Worm (Caenorhabditis elegans) whole organism, L4/young adult: Measurements from ENCODE around the gene W02B12.1.

Experiments
- W03F9.2 ChIP-seq: fragments of 150-350 bp; optimal IDR thresholded peaks from 2 replicates; lab custom pipeline; 2014; ENCODE audit warnings: missing biosample characterization, missing genetic modification characterization
- dao-5 ChIP-seq: sonication (generic microtip); optimal IDR thresholded peaks from 2 replicates; lab custom pipeline; 2016; ENCODE audit warnings: missing genotype, missing genetic modification characterization, moderate library complexity, missing compliant biosample characterization
- him-1 ChIP-seq: sonication (generic microtip); optimal IDR thresholded peaks from 2 replicates; lab custom pipeline; 2016; ENCODE audit warnings: missing genotype, missing genetic modification reagents, missing genetic modification characterization, missing compliant biosample characterization

The W02B12.1 gene

DNA sequence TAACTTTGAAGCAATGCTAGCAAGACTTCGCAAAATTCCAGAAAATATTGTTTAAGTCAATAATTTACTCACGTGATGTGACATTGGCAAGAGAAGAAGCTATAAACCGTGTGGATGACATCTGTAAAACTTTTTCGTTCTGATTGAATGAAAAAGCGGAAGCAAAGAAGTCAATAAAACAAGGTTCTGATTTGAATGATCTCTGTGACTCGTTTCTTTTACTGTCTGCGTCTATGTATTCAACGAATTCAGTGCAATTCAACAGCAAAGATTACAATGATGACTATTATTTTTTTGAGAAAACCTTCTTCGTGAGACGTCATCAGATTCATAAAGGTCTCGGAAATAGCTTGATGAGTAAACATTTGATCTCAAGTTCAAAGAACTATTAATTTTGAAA is 44.0 kb downstream of the W02B12.1 start, which contains the start of gene hacl-1:
TSS of gene hacl-1 (minus strand) at position 121 of the 400 bp plus-strand sequence.
- TF ChIP-seq him-1 (tag; lab: Kevin White, UChicago) (no peak), W03F9.2 (tag; lab: Kevin White, UChicago) (no peak), dao-5 (tag; lab: Kevin White, UChicago) (no peak)

DNA sequence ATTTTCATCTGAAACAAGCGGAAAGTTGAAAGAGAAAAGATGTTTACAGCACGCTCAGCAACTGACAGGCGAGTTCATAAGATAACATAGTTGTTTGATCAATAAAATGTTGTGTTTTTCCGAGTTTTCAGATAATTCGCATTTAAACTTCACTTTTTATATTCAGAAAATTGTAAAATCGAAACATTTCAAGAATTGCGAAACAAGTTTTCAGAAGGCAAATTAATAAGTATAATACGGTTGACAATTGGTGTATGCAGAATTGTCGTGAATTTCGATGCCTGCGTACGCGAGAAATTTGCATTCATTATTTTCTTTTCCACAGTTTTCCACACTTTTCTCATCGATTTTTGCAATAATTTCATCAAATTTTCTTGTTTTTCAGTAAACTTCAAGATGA is 46.5 kb downstream of the W02B12.1 start, which contains the start of the genes ooc-3 and B0334.4:
TSS of gene ooc-3 (minus strand) at position 15 of the 400 bp plus-strand sequence.
TSS of gene B0334.4 (plus strand) at position 386 of the 400 bp plus-strand sequence.
- TF ChIP-seq him-1 (tag; lab: Kevin White, UChicago) (no peak), W03F9.2 (tag; lab: Kevin White, UChicago) (no peak), dao-5 (tag; lab: Kevin White, UChicago) (no peak)

DNA sequence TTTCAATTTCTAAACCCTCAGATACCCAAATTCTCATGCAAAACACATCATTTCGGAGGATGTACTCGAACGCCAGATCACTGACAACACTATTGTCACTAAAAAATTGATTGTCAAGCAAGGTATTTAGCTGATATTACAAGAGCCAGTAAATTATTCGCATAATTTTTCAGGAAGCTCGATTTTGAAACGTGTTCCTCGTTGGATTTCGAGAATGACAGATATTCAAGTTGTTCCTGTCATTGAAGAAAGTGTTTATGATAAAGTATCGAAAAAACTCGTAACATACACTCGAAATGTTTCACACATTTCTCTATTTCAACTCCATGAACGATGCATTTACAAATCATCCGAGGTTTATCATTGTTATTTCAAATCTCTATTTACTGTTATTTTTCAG is 47.0 kb downstream of the W02B12.1 start:
- TF ChIP-seq dao-5 (tag; lab: Kevin White, UChicago) (no peak), him-1 (tag; lab: Kevin White, UChicago) (no peak), W03F9.2 (tag; lab: Kevin White, UChicago) (no peak)

DNA sequence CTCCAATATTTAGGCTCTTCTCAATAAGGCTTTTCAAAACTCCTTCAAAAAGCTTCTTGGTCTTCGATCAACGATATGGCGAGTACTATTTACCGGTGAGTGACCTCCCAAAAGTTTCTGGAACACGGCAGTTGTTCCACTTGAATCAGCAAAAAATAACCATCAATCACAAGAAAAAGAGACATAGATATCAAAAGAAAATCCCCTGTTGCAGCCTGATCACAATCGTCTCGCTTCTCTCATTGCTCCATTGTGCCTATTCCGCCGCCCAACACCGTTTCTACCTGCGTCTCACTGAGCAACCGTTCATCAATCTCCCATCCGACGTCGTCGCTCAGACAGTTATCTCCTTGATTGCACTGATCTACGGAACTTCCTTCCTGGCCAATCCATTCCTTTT is 47.9 kb downstream of the W02B12.1 start, which contains the start of gene emc-5:
TSS of gene emc-5 (plus strand) at position 14 of the 400 bp plus-strand sequence.
- TF ChIP-seq him-1 (tag; lab: Kevin White, UChicago), result no peak
- TF ChIP-seq dao-5 (tag; lab: Kevin White, UChicago), result no peak
- TF ChIP-seq W03F9.2 (tag; lab: Kevin White, UChicago), result no peak

DNA sequence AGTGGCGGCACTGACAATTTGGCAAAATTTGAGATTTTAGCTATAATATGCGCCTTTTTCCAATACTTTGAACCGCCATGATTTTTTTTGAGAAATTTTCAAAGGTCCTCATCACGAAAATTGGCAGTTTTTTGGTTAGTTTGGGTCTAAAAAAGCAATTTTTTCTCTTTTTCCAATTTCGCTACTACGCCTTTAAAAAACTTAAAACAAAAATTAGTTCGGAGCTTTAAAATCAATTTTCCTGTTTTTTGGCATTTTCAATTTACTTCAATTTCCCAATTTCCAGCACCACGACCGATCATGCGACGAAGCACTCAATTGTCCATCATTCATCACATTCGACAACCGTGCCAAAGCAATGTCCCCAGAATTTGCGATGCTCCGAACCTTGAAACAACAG is 48.5 kb downstream of the W02B12.1 start, which contains the start of gene B0334.5:
TSS of gene B0334.5 (plus strand) at position 301 of the 400 bp plus-strand sequence.
- no peak for TF ChIP-seq him-1 (tag; lab: Kevin White, UChicago)

DNA sequence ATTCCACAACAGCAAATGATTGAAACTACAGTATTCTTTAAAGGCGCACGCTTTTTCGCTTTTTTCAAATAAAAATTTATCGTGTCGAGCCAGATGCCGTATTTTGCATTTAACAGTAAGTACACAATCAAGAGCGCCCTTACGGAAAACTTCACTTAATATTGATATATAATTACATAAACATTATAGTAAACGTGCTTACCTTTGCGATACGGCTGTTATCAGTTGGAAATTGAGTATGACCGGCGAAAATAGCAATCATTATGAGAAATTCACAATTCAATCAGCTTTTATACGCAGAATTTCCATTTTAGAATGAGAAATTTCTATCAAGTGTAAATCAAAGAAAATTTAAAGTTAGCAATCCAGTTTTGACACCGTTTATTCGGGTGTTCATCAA is 51.4 kb downstream of the W02B12.1 start, which contains the start of gene B0334.20:
TSS of gene B0334.20 (minus strand) at position 262 of the 400 bp plus-strand sequence.
- TF ChIP-seq dao-5 (tag; lab: Kevin White, UChicago) (no peak), him-1 (tag; lab: Kevin White, UChicago) (no peak), W03F9.2 (tag; lab: Kevin White, UChicago) (no peak)
